Worm (Caenorhabditis elegans): Measurements from ENCODE around the gene zmp-1.

DNA sequence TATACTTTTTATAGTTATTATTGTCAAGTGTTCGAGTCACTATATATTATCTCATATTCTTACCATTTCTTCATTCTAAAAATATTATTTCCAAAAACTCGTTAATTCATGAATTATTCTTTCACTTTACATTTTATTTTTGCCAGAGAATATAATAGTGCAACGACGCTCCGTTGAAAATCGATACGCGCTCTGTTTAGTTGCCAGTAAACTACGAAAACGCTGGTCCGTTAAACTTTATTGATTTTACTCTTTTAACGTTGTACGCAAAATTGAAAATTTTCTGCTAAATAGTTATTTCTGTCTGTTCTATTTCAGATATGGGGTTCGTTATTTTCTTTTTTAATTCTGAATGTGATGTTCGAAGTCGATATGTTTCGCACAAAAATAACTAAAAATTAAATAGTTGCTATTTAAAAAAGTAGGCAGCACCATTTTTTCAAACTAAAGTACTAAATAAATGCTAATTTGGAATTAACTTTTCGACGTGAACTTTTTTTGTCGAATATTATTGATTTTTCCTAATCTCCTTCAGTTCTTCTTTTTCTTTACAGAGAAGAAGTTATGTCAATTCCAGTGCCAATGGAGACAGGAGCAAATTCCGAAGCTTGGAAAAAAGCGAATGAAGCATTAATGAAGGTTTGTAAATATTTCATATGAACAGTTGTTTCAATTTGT, 53.3 kb downstream of the zmp-1 start, which contains the start of gene hpo-10:
- no peak for TF ChIP-seq ets-4 (tag; optimal IDR thresholded peaks at IDR 0.05)
- TF ChIP-seq ceh-30 (tag; optimal IDR thresholded peaks at IDR 0.05): no peak
- no peak for TF ChIP-seq hlh-30 (tag; optimal IDR thresholded peaks at IDR 0.05; ENCODE audit: insufficient read depth)
- TF ChIP-seq pros-1 (tag; optimal IDR thresholded peaks at IDR 0.05): no peak
- no peak for TF ChIP-seq pha-4 (tag; optimal IDR thresholded peaks at IDR 0.05)

Measured in whole organism, late embryonic.